Worm (Caenorhabditis elegans) whole organism, L1 larva: ENCODE measurements around the gene srz-63.
A peak's percentile ranks its signal among the peaks of the same experiment; 100 is the strongest.

Experiments
- C04F5.9 ChIP-seq: sonication (generic microtip); optimal IDR thresholded peaks from 2 replicates; lab custom pipeline; 2016; ENCODE audit warnings: missing genetic modification characterization, missing compliant biosample characterization
- C16A3.4 ChIP-seq: fragments of 150-350 bp; optimal IDR thresholded peaks from 2 replicates; lab custom pipeline; 2014; ENCODE audit warnings: missing biosample characterization, missing genetic modification characterization
- C34B4.2 ChIP-seq: sonication (generic microtip); optimal IDR thresholded peaks from 2 replicates; lab custom pipeline; 2017; ENCODE audit warnings: mild to moderate bottlenecking, missing genetic modification characterization, missing compliant biosample characterization
- aha-1 ChIP-seq: fragments of 150-350 bp; optimal IDR thresholded peaks from 2 replicates; lab custom pipeline; 2014; ENCODE audit warnings: missing biosample characterization, missing genetic modification characterization
- ama-1 ChIP-seq: fragments of 150-350 bp; optimal IDR thresholded peaks from 2 replicates; lab custom pipeline; 2014
- blmp-1 ChIP-seq: fragments of 150-350 bp; optimal IDR thresholded peaks from 2 replicates; lab custom pipeline; 2014; ENCODE audit warnings: missing biosample characterization, missing genetic modification characterization
- ceh-8 ChIP-seq: fragments of 200-800 bp; sonication (Bioruptor generic); optimal IDR thresholded peaks from 2 replicates; lab custom pipeline; 2018; ENCODE audit warnings: mild to moderate bottlenecking, missing genetic modification characterization, moderate library complexity, missing compliant biosample characterization
- ceh-82 ChIP-seq, 3 experiments: fragments of 150-350 bp in 1 of 3; sonication (generic microtip) in 2 of 3; optimal IDR thresholded peaks; 2 replicates each; lab custom pipeline; 2014 to 2017; ENCODE audit warnings: missing biosample characterization in 3 of 3, missing genetic modification characterization in 3 of 3
- ceh-90 ChIP-seq: sonication (generic microtip); optimal IDR thresholded peaks from 2 replicates; lab custom pipeline; 2016; ENCODE audit warnings: missing genetic modification characterization, missing compliant biosample characterization
- ces-1 ChIP-seq: fragments of 150-350 bp; optimal IDR thresholded peaks from 2 replicates; lab custom pipeline; 2014; ENCODE audit warnings: missing biosample characterization, missing genetic modification reagents, missing genetic modification characterization
- dsc-1 ChIP-seq: sonication (generic microtip); optimal IDR thresholded peaks from 2 replicates; lab custom pipeline; 2016; ENCODE audit warnings: mild to moderate bottlenecking, missing genetic modification characterization, missing compliant biosample characterization
- efl-1 ChIP-seq, 4 experiments: fragments of 150-350 bp; optimal IDR thresholded peaks in 3 of 4; peaks in 1 of 4; 1 replicate in 1 of 4; 2 replicates in 3 of 4; lab custom pipeline; 2014; ENCODE audit warnings: missing biosample characterization in 2 of 4, missing genetic modification characterization in 2 of 4, missing genetic modification reagents in 2 of 4
- efl-3 ChIP-seq: fragments of 200-800 bp; sonication (Bioruptor generic); optimal IDR thresholded peaks from 2 replicates; lab custom pipeline; 2018; ENCODE audit warnings: mild to moderate bottlenecking, missing genetic modification characterization, missing compliant biosample characterization
- egl-13 ChIP-seq: sonication (generic microtip); optimal IDR thresholded peaks from 2 replicates; lab custom pipeline; 2016; ENCODE audit warnings: missing genotype, missing genetic modification reagents, missing genetic modification characterization, missing compliant biosample characterization
- elt-3 ChIP-seq, 6 experiments: fragments of 150-350 bp in 1 of 6; sonication (generic microtip); optimal IDR thresholded peaks; 2 replicates each; lab custom pipeline; 2017 to 2018; ENCODE audit warnings: missing biosample characterization in 6 of 6, missing genetic modification characterization in 6 of 6, inconsistent platforms in 1 of 6
- ets-5 ChIP-seq: fragments of 200-800 bp; sonication (Bioruptor generic); IDR thresholded peaks from 2 replicates; pipeline ENCODE4 v1.3.6; 2022; ENCODE audit warnings: missing genetic modification characterization, missing compliant biosample characterization
- fkh-4 ChIP-seq: sonication (generic microtip); optimal IDR thresholded peaks from 2 replicates; lab custom pipeline; 2016; ENCODE audit warnings: missing compliant biosample characterization, missing genetic modification characterization, borderline replicate concordance
- fkh-8 ChIP-seq: sonication (generic microtip); optimal IDR thresholded peaks from 2 replicates; lab custom pipeline; 2016; ENCODE audit warnings: mild to moderate bottlenecking, missing genetic modification characterization, missing compliant biosample characterization
- fos-1 ChIP-seq: fragments of 150-350 bp; optimal IDR thresholded peaks from 2 replicates; lab custom pipeline; 2014; ENCODE audit warnings: missing biosample characterization, missing genetic modification characterization
- hlh-17 ChIP-seq: fragments of 200-800 bp; sonication (Bioruptor generic); optimal IDR thresholded peaks from 2 replicates; lab custom pipeline; 2018; ENCODE audit warnings: missing genetic modification characterization, mild to moderate bottlenecking, missing compliant biosample characterization, moderate library complexity, borderline replicate concordance
- hlh-4 ChIP-seq: sonication (generic microtip); optimal IDR thresholded peaks from 2 replicates; lab custom pipeline; 2016; ENCODE audit warnings: mild to moderate bottlenecking, missing genetic modification characterization, missing compliant biosample characterization
- isw-1 ChIP-seq: fragments of 200-800 bp; sonication (Bioruptor generic); IDR thresholded peaks from 2 replicates; pipeline ENCODE4 v1.3.6; 2022; ENCODE audit warnings: missing genetic modification characterization, missing compliant biosample characterization
- lin-13 ChIP-seq: fragments of 150-350 bp; optimal IDR thresholded peaks from 2 replicates; lab custom pipeline; 2014; ENCODE audit warnings: missing biosample characterization, missing genetic modification reagents, missing genetic modification characterization
- lin-14 ChIP-seq: fragments of 200-800 bp; sonication (Bioruptor generic); optimal IDR thresholded peaks from 2 replicates; lab custom pipeline; 2018; ENCODE audit warnings: mild to moderate bottlenecking, missing genetic modification characterization, moderate library complexity, missing compliant biosample characterization
- lin-15B ChIP-seq: fragments of 150-350 bp; sonication (generic microtip); optimal IDR thresholded peaks from 3 replicates; lab custom pipeline; 2014; ENCODE audit warnings: missing biosample characterization, missing genetic modification characterization
- lin-35 ChIP-seq, 2 experiments: fragments of 150-350 bp; optimal IDR thresholded peaks; 2 replicates each; lab custom pipeline; 2014; ENCODE audit warnings: missing biosample characterization in 2 of 2, missing genetic modification characterization in 2 of 2, missing genetic modification reagents in 2 of 2
- lin-39 ChIP-seq: fragments of 150-350 bp; optimal IDR thresholded peaks from 2 replicates; lab custom pipeline; 2014; ENCODE audit warnings: missing biosample characterization, missing genetic modification reagents, missing genetic modification characterization
- lir-3 ChIP-seq: sonication (generic microtip); optimal IDR thresholded peaks from 2 replicates; lab custom pipeline; 2016; ENCODE audit warnings: mild to moderate bottlenecking, missing genetic modification characterization, moderate library complexity, missing compliant biosample characterization; ENCODE audit not compliant: poor library complexity
- lsy-2 ChIP-seq, 2 experiments: fragments of 150-350 bp; optimal IDR thresholded peaks; 2 replicates each; lab custom pipeline; 2014; ENCODE audit warnings: missing biosample characterization in 2 of 2, missing genetic modification characterization in 2 of 2
- mdl-1 ChIP-seq, 2 experiments: fragments of 150-350 bp; optimal IDR thresholded peaks; 2 replicates each; lab custom pipeline; 2014 to 2017; ENCODE audit warnings: missing biosample characterization in 2 of 2, missing genetic modification characterization in 2 of 2, inconsistent platforms in 1 of 2
- nhr-237 ChIP-seq: fragments of 150-350 bp; optimal IDR thresholded peaks from 2 replicates; lab custom pipeline; 2014; ENCODE audit warnings: missing biosample characterization, missing genetic modification characterization
- nhr-28 ChIP-seq: fragments of 150-350 bp; optimal IDR thresholded peaks from 2 replicates; lab custom pipeline; 2014; ENCODE audit warnings: missing biosample characterization, missing genetic modification characterization
- nhr-47 ChIP-seq: sonication (generic microtip); optimal IDR thresholded peaks from 2 replicates; lab custom pipeline; 2016; ENCODE audit warnings: mild to moderate bottlenecking, missing genetic modification characterization, moderate library complexity, missing compliant biosample characterization
- nhr-71 ChIP-seq: sonication (generic microtip); optimal IDR thresholded peaks from 2 replicates; lab custom pipeline; 2016; ENCODE audit warnings: mild to moderate bottlenecking, missing genetic modification characterization, moderate library complexity, missing compliant biosample characterization
- nhr-90 ChIP-seq: sonication (generic microtip); optimal IDR thresholded peaks from 2 replicates; lab custom pipeline; 2016; ENCODE audit warnings: mild to moderate bottlenecking, missing genetic modification characterization, missing compliant biosample characterization; ENCODE audit not compliant: poor library complexity
- pag-3 ChIP-seq: sonication (generic microtip); optimal IDR thresholded peaks from 2 replicates; lab custom pipeline; 2017; ENCODE audit warnings: missing genetic modification characterization, mild to moderate bottlenecking, missing compliant biosample characterization, antibody characterized with exemption, borderline replicate concordance; ENCODE audit not compliant: insufficient read depth
- pqm-1 ChIP-seq: sonication (generic microtip); optimal IDR thresholded peaks from 3 replicates; lab custom pipeline; 2017; ENCODE audit warnings: missing biosample characterization, missing genetic modification characterization
- rnt-1 ChIP-seq: sonication (generic microtip); optimal IDR thresholded peaks from 2 replicates; lab custom pipeline; 2016; ENCODE audit warnings: mild to moderate bottlenecking, missing genetic modification characterization, moderate library complexity, missing compliant biosample characterization
- skn-1 ChIP-seq: fragments of 150-350 bp; optimal IDR thresholded peaks from 2 replicates; lab custom pipeline; 2014; ENCODE audit warnings: missing biosample characterization, missing genetic modification characterization
- snu-23 ChIP-seq: sonication (generic microtip); optimal IDR thresholded peaks from 2 replicates; lab custom pipeline; 2016; ENCODE audit warnings: missing genetic modification characterization, missing compliant biosample characterization
- sptf-1 ChIP-seq: fragments of 150-350 bp; optimal IDR thresholded peaks from 2 replicates; lab custom pipeline; 2014; ENCODE audit warnings: missing biosample characterization, missing genetic modification characterization
- sup-37 ChIP-seq: fragments of 200-800 bp; sonication (Bioruptor generic); optimal IDR thresholded peaks from 2 replicates; lab custom pipeline; 2018; ENCODE audit warnings: mild to moderate bottlenecking, missing genetic modification characterization, missing compliant biosample characterization
- swsn-7 ChIP-seq: sonication (generic microtip); optimal IDR thresholded peaks from 2 replicates; lab custom pipeline; 2016; ENCODE audit warnings: missing genetic modification characterization, missing compliant biosample characterization
- tbx-2 ChIP-seq: sonication (generic microtip); optimal IDR thresholded peaks from 2 replicates; lab custom pipeline; 2016; ENCODE audit warnings: missing genetic modification characterization, missing compliant biosample characterization
- unc-130 ChIP-seq: fragments of 150-350 bp; optimal IDR thresholded peaks from 2 replicates; lab custom pipeline; 2017; ENCODE audit warnings: missing biosample characterization, missing genetic modification characterization, inconsistent platforms
- unc-30 ChIP-seq: sonication (generic microtip); optimal IDR thresholded peaks from 2 replicates; lab custom pipeline; 2017; ENCODE audit warnings: missing biosample characterization, missing genetic modification characterization
- unc-86 ChIP-seq: sonication (generic microtip); optimal IDR thresholded peaks from 2 replicates; lab custom pipeline; 2016; ENCODE audit warnings: missing genetic modification characterization, missing compliant biosample characterization
- zip-4 ChIP-seq: fragments of 200-800 bp; sonication (Bioruptor generic); optimal IDR thresholded peaks from 2 replicates; lab custom pipeline; 2018; ENCODE audit warnings: mild to moderate bottlenecking, missing genetic modification characterization, moderate library complexity, missing compliant biosample characterization
- ztf-4 ChIP-seq: fragments of 150-350 bp; optimal IDR thresholded peaks from 2 replicates; lab custom pipeline; 2014; ENCODE audit warnings: missing biosample characterization, missing genetic modification characterization

The srz-63 gene

DNA sequence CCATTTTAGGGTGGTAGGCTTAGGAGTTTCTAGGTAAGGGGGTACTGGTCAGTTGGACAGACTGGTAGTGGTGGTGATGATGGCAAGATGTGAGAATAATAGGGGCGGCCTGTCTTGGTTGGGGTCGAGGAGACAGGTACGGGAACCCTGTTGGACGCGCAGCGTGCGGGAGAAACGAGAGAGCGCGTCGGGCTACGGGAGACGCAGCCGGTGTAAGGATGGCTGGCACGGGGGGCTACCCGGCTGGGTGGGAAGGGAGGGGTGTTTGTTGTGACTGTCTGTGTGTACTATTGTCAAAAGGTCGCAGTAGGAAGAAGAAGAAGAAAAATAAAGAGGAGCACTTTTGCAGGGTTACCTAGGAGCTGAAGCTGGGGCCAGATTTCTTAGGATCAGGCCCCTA, 42.0 kb upstream of the srz-63 start:
- TF ChIP-seq rnt-1 (tag; lab: Kevin White, UChicago) (peak; percentile 21), lin-39 (tag; lab: Kevin White, UChicago) (no peak), fkh-4 (tag; lab: Kevin White, UChicago) (no peak), snu-23 (GFP tag; lab: Kevin White, UChicago) (no peak), blmp-1 (tag; lab: Kevin White, UChicago) (peak; percentile 30), pqm-1 (tag; lab: Kevin White, UChicago) (no peak), fos-1 (no peak), mdl-1 (tag; optimal IDR thresholded peaks at IDR 0.05; lab: Kevin White, UChicago) (peak in 1 of 2 experiments; percentile 5), lin-14 (GFP tag; lab: Kevin White, UChicago) (peak; percentile 14), ceh-90 (tag; lab: Kevin White, UChicago) (no peak), efl-1 (optimal IDR thresholded peaks at IDR 0.05; lab: Kevin White, UChicago) (peak in 1 of 2 experiments; percentile 28), efl-1 (GFP tag; optimal IDR thresholded peaks at IDR 0.05 in 1 of 2; lab: Kevin White, UChicago) (peak in 1 of 2 experiments; percentile 29), nhr-47 (tag; lab: Kevin White, UChicago) (no peak)

DNA sequence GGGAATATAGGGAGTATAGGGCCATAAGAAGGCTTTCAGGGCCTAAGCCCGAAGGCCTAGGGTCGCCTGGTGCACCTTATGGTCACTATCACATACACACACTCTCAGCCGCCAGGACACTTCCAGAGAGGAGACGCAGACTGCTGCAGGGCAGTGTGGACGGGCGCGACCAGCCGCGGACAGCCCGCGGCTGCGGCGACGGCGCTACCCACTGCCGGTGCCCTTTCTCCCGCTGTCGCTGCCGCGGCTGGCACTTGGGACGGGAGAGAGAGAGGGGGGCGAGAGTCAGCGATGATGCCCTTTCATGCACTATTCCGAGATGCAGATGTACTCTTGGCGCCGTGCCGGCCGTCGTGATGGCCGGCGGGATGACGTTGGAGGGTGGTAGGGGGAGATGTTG, 40.6 kb upstream of the srz-63 start:
- peak; percentile 67 for TF ChIP-seq lin-14 (GFP tag; lab: Kevin White, UChicago)
- no peak for TF ChIP-seq C04F5.9
- TF ChIP-seq tbx-2 (tag; lab: Kevin White, UChicago) = no peak
- TF ChIP-seq nhr-90 (tag; lab: Kevin White, UChicago) = no peak
- no peak for TF ChIP-seq hlh-17 (GFP tag; lab: Kevin White, UChicago)
- no peak for TF ChIP-seq C34B4.2 (tag; lab: Kevin White, UChicago)
- TF ChIP-seq sptf-1 (tag; lab: Kevin White, UChicago) = no peak
- TF ChIP-seq zip-4 (GFP tag; lab: Kevin White, UChicago) = no peak
- peak; percentile 54 for TF ChIP-seq blmp-1 (tag; lab: Kevin White, UChicago)
- TF ChIP-seq efl-1 (optimal IDR thresholded peaks at IDR 0.05; lab: Kevin White, UChicago) = peak in 1 of 2 experiments; percentile 5
- peak in 1 of 2 experiments; percentile 34 for TF ChIP-seq efl-1 (GFP tag; optimal IDR thresholded peaks at IDR 0.05 in 1 of 2; lab: Kevin White, UChicago)
- TF ChIP-seq unc-86 (tag; lab: Kevin White, UChicago) = peak; percentile 23
- TF ChIP-seq lin-15B (tag; lab: Kevin White, UChicago) = no peak
- TF ChIP-seq nhr-237 = no peak
- TF ChIP-seq nhr-47 (tag; lab: Kevin White, UChicago) = peak; percentile 46
- TF ChIP-seq sup-37 = no peak
- TF ChIP-seq snu-23 (GFP tag; lab: Kevin White, UChicago) = peak; percentile 20
- no peak for TF ChIP-seq C16A3.4
- TF ChIP-seq ceh-82 (tag; optimal IDR thresholded peaks at IDR 0.05; lab: Kevin White, UChicago) = peak in 1 of 3 experiments; percentile 68
- peak; percentile 92 for TF ChIP-seq ceh-8 (GFP tag; lab: Kevin White, UChicago)
- peak; percentile 28 for TF ChIP-seq fkh-8 (tag; lab: Kevin White, UChicago)
- no peak for TF ChIP-seq ces-1 (GFP tag; lab: Kevin White, UChicago)
- no peak for TF ChIP-seq unc-30 (tag; lab: Kevin White, UChicago)
- TF ChIP-seq hlh-4 = no peak
- peak; percentile 21 for TF ChIP-seq egl-13 (tag; lab: Kevin White, UChicago)
- no peak for TF ChIP-seq ets-5
- TF ChIP-seq swsn-7 = peak; percentile 35
- TF ChIP-seq ama-1 = no peak
- TF ChIP-seq lin-39 (tag; lab: Kevin White, UChicago) = no peak
- TF ChIP-seq unc-130 = no peak
- no peak for TF ChIP-seq pag-3 (tag; lab: Kevin White, UChicago)
- no peak for TF ChIP-seq dsc-1 (tag; lab: Kevin White, UChicago)
- peak in 1 of 2 experiments; percentile 27 for TF ChIP-seq lin-35 (GFP tag; optimal IDR thresholded peaks at IDR 0.05; lab: Kevin White, UChicago)
- no peak for TF ChIP-seq ztf-4
- peak; percentile 23 for TF ChIP-seq nhr-71 (tag; lab: Kevin White, UChicago)
- TF ChIP-seq nhr-28 = no peak
- TF ChIP-seq elt-3 (tag; optimal IDR thresholded peaks at IDR 0.05; lab: Kevin White, UChicago) = no peak
- no peak for TF ChIP-seq lir-3
- peak; percentile 46 for TF ChIP-seq skn-1 (tag; lab: Kevin White, UChicago)
- no peak for TF ChIP-seq aha-1 (tag; lab: Kevin White, UChicago)
- no peak for TF ChIP-seq lin-13 (GFP tag; lab: Kevin White, UChicago)
- TF ChIP-seq efl-3 = no peak
- peak in 1 of 2 experiments; percentile 6 for TF ChIP-seq lsy-2 (tag; optimal IDR thresholded peaks at IDR 0.05; lab: Kevin White, UChicago)
- no peak for TF ChIP-seq isw-1 (GFP tag; lab: Robert Waterston, UW)
